Worm (Caenorhabditis elegans) whole organism, L3 larva: Measurements from ENCODE around the gene F38B6.7.

Source experiments
- ceh-16 ChIP-seq: sonication (generic microtip); optimal IDR thresholded peaks from 2 replicates; lab custom pipeline; 2017; ENCODE audit warnings: missing biosample characterization, missing genetic modification characterization
- ceh-82 ChIP-seq: fragments of 150-350 bp; optimal IDR thresholded peaks from 2 replicates; lab custom pipeline; 2014; ENCODE audit warnings: missing biosample characterization, missing genetic modification characterization
- ceh-9 ChIP-seq: sonication (generic microtip); optimal IDR thresholded peaks from 2 replicates; lab custom pipeline; 2018; ENCODE audit warnings: missing biosample characterization, missing genetic modification characterization
- daf-12 ChIP-seq: fragments of 150-350 bp; optimal IDR thresholded peaks from 2 replicates; lab custom pipeline; 2014; ENCODE audit warnings: missing biosample characterization, missing genetic modification reagents, missing genetic modification characterization
- egl-27 ChIP-seq: sonication (generic microtip); optimal IDR thresholded peaks from 4 replicates; lab custom pipeline; 2017; ENCODE audit warnings: missing biosample characterization, missing genetic modification reagents, missing genetic modification characterization
- egl-5 ChIP-seq: fragments of 150-350 bp; optimal IDR thresholded peaks from 2 replicates; lab custom pipeline; 2017; ENCODE audit warnings: missing biosample characterization, missing genetic modification reagents, missing genetic modification characterization, inconsistent platforms
- elt-1 ChIP-seq: fragments of 150-350 bp; optimal IDR thresholded peaks from 2 replicates; lab custom pipeline; 2014; ENCODE audit warnings: missing biosample characterization, missing genetic modification characterization
- eor-1 ChIP-seq, 2 experiments: fragments of 150-350 bp; optimal IDR thresholded peaks; 2 replicates each; lab custom pipeline; 2014 to 2018; ENCODE audit warnings: missing biosample characterization in 2 of 2, missing genetic modification characterization in 2 of 2
- fkh-2 ChIP-seq: fragments of 150-350 bp; optimal IDR thresholded peaks from 2 replicates; lab custom pipeline; 2014; ENCODE audit warnings: missing biosample characterization, missing genetic modification reagents, missing genetic modification characterization
- hmg-11 ChIP-seq: sonication (generic microtip); optimal IDR thresholded peaks from 2 replicates; lab custom pipeline; 2016; ENCODE audit warnings: missing genetic modification characterization, missing compliant biosample characterization
- jun-1 ChIP-seq: fragments of 150-350 bp; optimal IDR thresholded peaks from 2 replicates; lab custom pipeline; 2014; ENCODE audit warnings: missing biosample characterization, missing genetic modification reagents, missing genetic modification characterization
- lin-15B ChIP-seq: fragments of 150-350 bp; optimal IDR thresholded peaks from 2 replicates; lab custom pipeline; 2014; ENCODE audit warnings: missing biosample characterization, missing genetic modification characterization
- lin-39 ChIP-seq: fragments of 150-350 bp; optimal IDR thresholded peaks from 2 replicates; lab custom pipeline; 2018; ENCODE audit warnings: missing biosample characterization, missing genetic modification reagents, missing genetic modification characterization
- lsy-12 ChIP-seq: sonication (generic microtip); optimal IDR thresholded peaks from 2 replicates; lab custom pipeline; 2016; ENCODE audit warnings: mild to moderate bottlenecking, missing genetic modification characterization, missing compliant biosample characterization
- mdl-1 ChIP-seq: fragments of 150-350 bp; optimal IDR thresholded peaks from 2 replicates; lab custom pipeline; 2014; ENCODE audit warnings: missing biosample characterization, missing genetic modification characterization
- mml-1 ChIP-seq: fragments of 150-350 bp; sonication (generic microtip); optimal IDR thresholded peaks from 3 replicates; lab custom pipeline; 2014; ENCODE audit warnings: missing biosample characterization, missing genetic modification characterization
- nfya-1 ChIP-seq: sonication (generic microtip); optimal IDR thresholded peaks from 2 replicates; lab custom pipeline; 2017; ENCODE audit warnings: missing genetic modification characterization, mild to moderate bottlenecking, missing compliant biosample characterization, antibody characterized with exemption, moderate library complexity; ENCODE audit not compliant: insufficient read depth
- nhr-12 ChIP-seq: fragments of 150-350 bp; optimal IDR thresholded peaks from 2 replicates; lab custom pipeline; 2014; ENCODE audit warnings: missing biosample characterization, missing genetic modification characterization
- nhr-23 ChIP-seq: fragments of 150-350 bp; optimal IDR thresholded peaks from 2 replicates; lab custom pipeline; 2014; ENCODE audit warnings: missing biosample characterization, missing genetic modification reagents, missing genetic modification characterization
- nhr-237 ChIP-seq: fragments of 150-350 bp; optimal IDR thresholded peaks from 2 replicates; lab custom pipeline; 2014; ENCODE audit warnings: missing biosample characterization, missing genetic modification characterization
- nhr-25 ChIP-seq: sonication (generic microtip); optimal IDR thresholded peaks from 2 replicates; lab custom pipeline; 2017; ENCODE audit warnings: missing biosample characterization, missing genetic modification characterization
- nhr-28 ChIP-seq: fragments of 150-350 bp; optimal IDR thresholded peaks from 2 replicates; lab custom pipeline; 2014; ENCODE audit warnings: missing biosample characterization, missing genetic modification characterization
- nhr-67 ChIP-seq: fragments of 150-350 bp; optimal IDR thresholded peaks from 2 replicates; lab custom pipeline; 2014; ENCODE audit warnings: missing biosample characterization, missing genetic modification characterization
- nhr-76 ChIP-seq: fragments of 150-350 bp; sonication (generic microtip); optimal IDR thresholded peaks from 5 replicates; lab custom pipeline; 2014; ENCODE audit warnings: missing biosample characterization, missing genetic modification characterization
- nhr-77 ChIP-seq: fragments of 150-350 bp; optimal IDR thresholded peaks from 2 replicates; lab custom pipeline; 2014; ENCODE audit warnings: missing biosample characterization, missing genetic modification characterization
- pha-4 ChIP-seq: fragments of 150-350 bp; optimal IDR thresholded peaks from 2 replicates; lab custom pipeline; 2014; ENCODE audit warnings: missing biosample characterization, missing genetic modification reagents, missing genetic modification characterization
- skn-1 ChIP-seq: fragments of 150-350 bp; optimal IDR thresholded peaks from 2 replicates; lab custom pipeline; 2014; ENCODE audit warnings: missing biosample characterization, missing genetic modification characterization
- unc-39 ChIP-seq: sonication (generic microtip); optimal IDR thresholded peaks from 4 replicates; lab custom pipeline; 2017; ENCODE audit warnings: missing biosample characterization, missing genetic modification characterization
- unc-62 ChIP-seq: fragments of 150-350 bp; sonication (generic microtip); optimal IDR thresholded peaks from 4 replicates; lab custom pipeline; 2014; ENCODE audit warnings: missing biosample characterization, missing genetic modification reagents, missing genetic modification characterization
- zag-1 ChIP-seq: fragments of 150-350 bp; optimal IDR thresholded peaks from 2 replicates; lab custom pipeline; 2014; ENCODE audit warnings: missing biosample characterization, missing genetic modification characterization
- ztf-11 ChIP-seq: fragments of 150-350 bp; optimal IDR thresholded peaks from 2 replicates; lab custom pipeline; 2014; ENCODE audit warnings: missing biosample characterization, missing genetic modification characterization
- ztf-4 ChIP-seq: fragments of 150-350 bp; optimal IDR thresholded peaks from 2 replicates; lab custom pipeline; 2014; ENCODE audit warnings: missing biosample characterization, missing genetic modification characterization

The F38B6.7 gene

ce11 chrX:6702249-6702648, 4.1 kb upstream of the F38B6.7 start, which contains the start of gene acr-2:
Gene acr-2 (plus strand): TSS chrX:6702549.
- TF ChIP-seq fkh-2 (tag; lab: Kevin White, UChicago), result no peak
- no peak for TF ChIP-seq skn-1 (tag; lab: Kevin White, UChicago)
- TF ChIP-seq nfya-1 (tag; lab: Kevin White, UChicago), result peak; percentile 27
- TF ChIP-seq ceh-16, result no peak
- no peak for TF ChIP-seq lin-39
- TF ChIP-seq lin-15B (tag; lab: Kevin White, UChicago), result no peak
- no peak for TF ChIP-seq pha-4 (tag; lab: Kevin White, UChicago)

- TF ChIP-seq ceh-9 (tag; lab: Kevin White, UChicago) (no peak), jun-1 (tag; lab: Kevin White, UChicago) (no peak), hmg-11 (no peak), egl-5 (tag; lab: Kevin White, UChicago) (no peak), lsy-12 (tag; lab: Kevin White, UChicago) (no peak), ceh-82 (tag; lab: Kevin White, UChicago) (no peak), eor-1 (tag; optimal IDR thresholded peaks at IDR 0.05; lab: Kevin White, UChicago) (no peak), egl-27 (no peak)
Measured at ce11 chrX:6693331-6693730, 4.8 kb downstream of the F38B6.7 start, which contains the start of gene F38B6.3. Gene F38B6.3 (plus strand): TSS chrX:6693631.

- TF ChIP-seq zag-1 (tag; lab: Kevin White, UChicago), result no peak
- no peak for TF ChIP-seq egl-5 (tag; lab: Kevin White, UChicago)
- no peak for TF ChIP-seq nhr-28 (tag; lab: Kevin White, UChicago)
Measured at ce11 chrX:6692896-6693295, 5.3 kb downstream of the F38B6.7 start.

- TF ChIP-seq nhr-77 (tag; lab: Kevin White, UChicago), result no peak
- no peak for TF ChIP-seq unc-62
- TF ChIP-seq hmg-11, result no peak
- no peak for TF ChIP-seq pha-4 (tag; lab: Kevin White, UChicago)
- no peak for TF ChIP-seq skn-1 (tag; lab: Kevin White, UChicago)
- no peak for TF ChIP-seq jun-1 (tag; lab: Kevin White, UChicago)
- no peak for TF ChIP-seq nhr-23 (tag; lab: Kevin White, UChicago)
- TF ChIP-seq nhr-25 (tag; lab: Kevin White, UChicago), result no peak
- TF ChIP-seq mdl-1, result no peak
- TF ChIP-seq egl-27, result no peak
- TF ChIP-seq nhr-237, result no peak
- no peak for TF ChIP-seq elt-1 (tag; lab: Kevin White, UChicago)
- TF ChIP-seq daf-12 (tag; lab: Kevin White, UChicago), result no peak
- TF ChIP-seq nhr-76 (tag; lab: Kevin White, UChicago), result no peak
- TF ChIP-seq ztf-4 (tag; lab: Kevin White, UChicago), result no peak
Measured at ce11 chrX:6691653-6692052, 6.5 kb downstream of the F38B6.7 start.

- TF ChIP-seq ztf-11 (tag; lab: Kevin White, UChicago) (no peak), pha-4 (tag; lab: Kevin White, UChicago) (no peak), mml-1 (no peak), nhr-12 (tag; lab: Kevin White, UChicago) (no peak), nhr-67 (no peak)
Measured at ce11 chrX:6689985-6690384, 8.2 kb downstream of the F38B6.7 start, which contains the start of gene F38B6.6. Gene F38B6.6 (minus strand): TSS chrX:6690085.

- TF ChIP-seq unc-62, result peak; percentile 32
- peak; percentile 94 for TF ChIP-seq elt-1 (tag; lab: Kevin White, UChicago)
- peak; percentile 20 for TF ChIP-seq lin-39
- no peak for TF ChIP-seq unc-39 (tag; lab: Kevin White, UChicago)
Measured at ce11 chrX:6688953-6689562, 9.1 kb downstream of the F38B6.7 start.
